Fruit fly (Drosophila melanogaster): ENCODE measurements around the gene Tcs5.

The Tcs5 gene

DNA sequence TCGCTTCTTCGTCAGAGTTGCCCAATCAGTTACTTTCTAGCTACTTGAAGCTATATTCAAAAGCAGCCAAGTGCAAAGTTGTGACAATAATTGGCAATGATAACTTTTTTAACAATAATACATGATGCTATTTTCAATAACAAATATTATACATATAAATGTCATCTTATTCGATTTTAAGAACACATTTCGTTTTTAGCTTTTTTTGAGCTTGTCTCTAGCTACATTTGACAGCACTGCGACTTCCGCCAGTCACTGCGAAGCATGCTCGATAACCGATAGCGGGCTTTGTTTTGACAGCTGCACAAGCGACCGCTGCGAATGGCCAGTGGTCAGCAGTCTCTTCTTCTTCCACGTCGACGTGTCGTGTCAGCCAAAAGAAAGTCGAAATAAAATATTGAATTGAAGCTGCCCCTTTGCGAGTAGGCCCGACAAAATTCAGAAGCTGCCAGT, 13.2 kb upstream of the Tcs5 start, which contains the start of the genes Gen and Srp54k:
Gen (minus strand) TSS at position 23 of the 453 bp plus-strand sequence.
Srp54k (plus strand) TSS at position 325 of the 453 bp plus-strand sequence.
- peak; percentile 12; the same call in 1 of the 3 replicates for TF ChIP-seq CG4496 (GFP tag; IDR thresholded peaks at IDR 0.05)
- TF ChIP-seq CG15710 (tag; optimal IDR thresholded peaks at IDR 0.05) = peak; percentile 31
- no peak for TF ChIP-seq CG14655 (GFP tag; optimal IDR thresholded peaks at IDR 0.05)

DNA sequence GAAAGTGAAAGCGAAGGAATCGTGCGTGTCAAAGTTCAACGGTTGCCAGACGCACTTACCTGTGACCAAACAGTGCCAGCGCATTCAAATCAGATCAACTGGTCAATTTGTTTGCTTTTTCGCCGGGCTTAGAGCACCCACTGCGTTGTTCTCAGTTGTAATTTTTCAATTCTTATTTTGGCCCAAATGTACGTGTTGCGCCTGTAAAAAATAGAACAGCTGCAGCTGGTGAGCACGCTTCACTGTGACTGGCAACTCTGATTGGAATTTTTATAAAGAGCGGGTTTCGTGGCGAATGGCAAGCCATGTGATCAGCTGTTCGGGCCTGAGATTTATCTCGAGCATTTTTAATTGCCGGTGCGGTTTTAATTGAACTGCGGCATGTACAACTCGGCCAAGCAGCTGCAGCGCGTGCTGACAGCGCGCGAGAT, 6.6 kb upstream of the Tcs5 start, which contains the start of the genes Fitm and AlaRS-m:
Fitm (minus strand) TSS at position 250 of the 431 bp plus-strand sequence.
AlaRS-m (plus strand) TSS at position 285 of the 431 bp plus-strand sequence.
- no peak for TF ChIP-seq CG13204 (GFP tag; optimal IDR thresholded peaks at IDR 0.05)
- no peak for TF ChIP-seq rn (GFP tag; IDR thresholded peaks at IDR 0.05)
- no peak for TF ChIP-seq D1 (tag; optimal IDR thresholded peaks at IDR 0.05)
- no peak for TF ChIP-seq Pif1B (GFP tag; optimal IDR thresholded peaks at IDR 0.05)
- TF ChIP-seq EcR (GFP tag; optimal IDR thresholded peaks at IDR 0.05) = no peak
- TF ChIP-seq CG8159 (tag; optimal IDR thresholded peaks at IDR 0.05) = no peak
- TF ChIP-seq fd96Ca (GFP tag; IDR thresholded peaks at IDR 0.05) = no peak
- no peak for TF ChIP-seq CG32121 (GFP tag; IDR thresholded peaks at IDR 0.05)

dm6 chr3L:5141380-5142101, 2.3 kb upstream of the Tcs5 start, which contains the start of the genes Dhrs4 and Gdap1:
Dhrs4 (minus strand) TSS chr3L:5141646.
Gdap1 (plus strand) TSS chr3L:5141953.
- TF ChIP-seq Pif1A (GFP tag; optimal IDR thresholded peaks at IDR 0.05) = no peak
- TF ChIP-seq CG8159 (tag; optimal IDR thresholded peaks at IDR 0.05) = no peak
- TF ChIP-seq fd96Ca (GFP tag; IDR thresholded peaks at IDR 0.05) = 0 out of 3 replicates have a peak, but pooled peaks have one; percentile 30
- peak; percentile 9 for TF ChIP-seq Snoo (tag; optimal IDR thresholded peaks at IDR 0.05)
- peak; percentile 69 for TF ChIP-seq gl (tag; optimal IDR thresholded peaks at IDR 0.05)
- TF ChIP-seq CG9948 (tag; optimal IDR thresholded peaks at IDR 0.05) = no peak
- no peak for TF ChIP-seq rn (GFP tag; IDR thresholded peaks at IDR 0.05)
- TF ChIP-seq CG13204 (GFP tag; optimal IDR thresholded peaks at IDR 0.05) = no peak
- TF ChIP-seq CG15710 (tag; optimal IDR thresholded peaks at IDR 0.05) = no peak
- TF ChIP-seq CG12605 (GFP tag; IDR thresholded peaks at IDR 0.05) = no peak
- TF ChIP-seq Ets98B (GFP tag; IDR thresholded peaks at IDR 0.05) = 0 out of 2 replicates have a peak, but pooled peaks have one; percentile 18

dm6 chr3L:5136123-5136522, 3.1 kb downstream of the Tcs5 start, which contains the start of the genes CG10674 and CG4611:
CG10674 (minus strand) TSS chr3L:5136292.
CG4611 (plus strand) TSS chr3L:5136376.
- TF ChIP-seq CG9948 (tag; optimal IDR thresholded peaks at IDR 0.05) = no peak
- TF ChIP-seq CG8301 (tag; optimal IDR thresholded peaks at IDR 0.05) = no peak
- TF ChIP-seq gl (tag; optimal IDR thresholded peaks at IDR 0.05) = no peak
- no peak for TF ChIP-seq CG17806 (tag; optimal IDR thresholded peaks at IDR 0.05)
- TF ChIP-seq Snoo (tag; optimal IDR thresholded peaks at IDR 0.05) = no peak
- no peak for TF ChIP-seq Ets98B (GFP tag; IDR thresholded peaks at IDR 0.05)
- no peak for TF ChIP-seq Pif1A (GFP tag; optimal IDR thresholded peaks at IDR 0.05)
- no peak for TF ChIP-seq fd96Ca (GFP tag; IDR thresholded peaks at IDR 0.05)
- TF ChIP-seq CG12605 (GFP tag; IDR thresholded peaks at IDR 0.05) = no peak

DNA sequence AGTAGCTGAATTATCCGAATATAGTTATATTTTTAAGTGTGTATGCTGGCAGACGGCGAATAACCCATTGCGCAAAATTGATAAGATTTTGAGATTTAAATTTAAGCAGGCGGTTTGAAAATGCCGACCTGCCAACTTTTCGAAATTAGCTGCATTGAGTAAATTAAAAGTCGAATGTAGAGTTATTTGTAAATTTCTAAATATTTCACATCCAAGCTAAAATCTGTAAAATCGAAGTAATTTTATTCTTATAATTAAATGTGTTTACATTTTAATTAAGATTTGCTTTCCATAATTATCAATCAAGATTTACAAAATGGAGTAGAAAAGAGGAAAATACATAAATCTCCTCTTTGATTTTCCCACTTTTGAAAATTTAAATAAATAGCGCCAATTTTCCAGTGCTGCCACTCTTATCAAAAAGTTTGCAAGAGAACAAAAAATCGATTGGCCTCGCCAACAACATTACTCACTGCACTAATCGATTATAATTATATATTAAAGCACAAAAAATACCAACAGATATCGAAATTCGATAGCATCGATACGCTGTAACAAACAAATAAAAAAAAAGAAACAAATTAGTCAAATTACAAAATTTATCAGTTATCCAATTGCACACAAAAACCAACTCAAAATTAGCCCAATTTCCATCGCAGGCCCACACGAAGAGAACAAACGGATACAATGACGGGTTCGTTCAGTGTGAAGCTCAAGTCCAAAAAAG, 5.3 kb downstream of the Tcs5 start, which contains the start of gene Yod1:
Yod1 (plus strand) TSS at position 168 of the 727 bp plus-strand sequence.
- TF ChIP-seq gl (tag; optimal IDR thresholded peaks at IDR 0.05) = peak; percentile 33
- TF ChIP-seq CG12605 (GFP tag; IDR thresholded peaks at IDR 0.05) = 0 out of 2 replicates have a peak, but pooled peaks have one; percentile 12
- TF ChIP-seq CG8301 (tag; optimal IDR thresholded peaks at IDR 0.05) = no peak
- TF ChIP-seq CG32121 (GFP tag; IDR thresholded peaks at IDR 0.05) = peak; percentile 8; the same call in 1 of the 2 replicates
- TF ChIP-seq CG4496 (GFP tag; IDR thresholded peaks at IDR 0.05) = no peak
- TF ChIP-seq CG14655 (GFP tag; optimal IDR thresholded peaks at IDR 0.05) = no peak
- TF ChIP-seq CG10348 (GFP tag; IDR thresholded peaks at IDR 0.05) = no peak
- no peak for TF ChIP-seq Snoo (tag; optimal IDR thresholded peaks at IDR 0.05)
- peak; percentile 88 for TF ChIP-seq EcR (GFP tag; optimal IDR thresholded peaks at IDR 0.05)
- TF ChIP-seq CG34367 (tag; optimal IDR thresholded peaks at IDR 0.05) = no peak
- no peak for TF ChIP-seq rn (GFP tag; IDR thresholded peaks at IDR 0.05)
- no peak for TF ChIP-seq D1 (tag; optimal IDR thresholded peaks at IDR 0.05)
- TF ChIP-seq CG13204 (GFP tag; optimal IDR thresholded peaks at IDR 0.05) = no peak
- no peak for TF ChIP-seq CG9948 (tag; optimal IDR thresholded peaks at IDR 0.05)
- no peak for TF ChIP-seq CG17806 (tag; optimal IDR thresholded peaks at IDR 0.05)
- TF ChIP-seq Pif1A (GFP tag; optimal IDR thresholded peaks at IDR 0.05) = no peak
- TF ChIP-seq CG15710 (tag; optimal IDR thresholded peaks at IDR 0.05) = no peak
- peak; percentile 19; the same call in 1 of the 2 replicates for TF ChIP-seq Ets98B (GFP tag; IDR thresholded peaks at IDR 0.05)
- no peak for TF ChIP-seq Pif1B (GFP tag; optimal IDR thresholded peaks at IDR 0.05)

DNA sequence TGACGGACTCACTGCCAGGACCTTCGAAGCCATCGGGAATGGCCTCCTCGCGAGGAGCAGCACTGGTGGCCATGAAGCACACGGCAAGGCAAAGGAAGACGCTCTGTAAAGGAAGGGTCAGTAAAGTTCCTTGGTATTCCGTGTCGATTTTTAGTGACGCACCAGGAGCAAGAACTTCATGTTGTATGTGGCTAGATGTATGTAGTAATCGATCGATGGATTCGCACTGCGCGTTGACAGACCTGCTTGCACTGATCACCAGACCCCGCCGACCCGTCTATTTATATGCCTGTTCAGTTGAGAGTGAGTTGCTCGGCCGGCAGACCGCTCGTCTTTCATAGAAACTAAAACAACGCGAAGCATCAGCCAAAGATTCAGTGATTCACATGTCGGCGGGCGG, 6.2 kb downstream of the Tcs5 start, which contains the start of gene CG15213:
CG15213 (minus strand) TSS at position 255 of the 400 bp plus-strand sequence.
- TF ChIP-seq D1 (tag; optimal IDR thresholded peaks at IDR 0.05) = no peak
- no peak for TF ChIP-seq CG8159 (tag; optimal IDR thresholded peaks at IDR 0.05)
- TF ChIP-seq CG14655 (GFP tag; optimal IDR thresholded peaks at IDR 0.05) = no peak
- no peak for TF ChIP-seq CG12605 (GFP tag; IDR thresholded peaks at IDR 0.05)
- no peak for TF ChIP-seq Pif1B (GFP tag; optimal IDR thresholded peaks at IDR 0.05)
- TF ChIP-seq CG9948 (tag; optimal IDR thresholded peaks at IDR 0.05) = no peak
- no peak for TF ChIP-seq CG32121 (GFP tag; IDR thresholded peaks at IDR 0.05)
- TF ChIP-seq CG4496 (GFP tag; IDR thresholded peaks at IDR 0.05) = no peak
- TF ChIP-seq Pif1A (GFP tag; optimal IDR thresholded peaks at IDR 0.05) = no peak
- TF ChIP-seq EcR (GFP tag; optimal IDR thresholded peaks at IDR 0.05) = no peak
- no peak for TF ChIP-seq Ets98B (GFP tag; IDR thresholded peaks at IDR 0.05)
- TF ChIP-seq CG10348 (GFP tag; IDR thresholded peaks at IDR 0.05) = no peak
- TF ChIP-seq CG17806 (tag; optimal IDR thresholded peaks at IDR 0.05) = no peak
- no peak for TF ChIP-seq Snoo (tag; optimal IDR thresholded peaks at IDR 0.05)
- no peak for TF ChIP-seq gl (tag; optimal IDR thresholded peaks at IDR 0.05)
- TF ChIP-seq CG34367 (tag; optimal IDR thresholded peaks at IDR 0.05) = no peak
- no peak for TF ChIP-seq CG13204 (GFP tag; optimal IDR thresholded peaks at IDR 0.05)
- no peak for TF ChIP-seq rn (GFP tag; IDR thresholded peaks at IDR 0.05)

Data from whole organism, pupa.